Fruit fly (Drosophila melanogaster): ENCODE results near the gene eIF1A.

Gene eIF1A

DNA sequence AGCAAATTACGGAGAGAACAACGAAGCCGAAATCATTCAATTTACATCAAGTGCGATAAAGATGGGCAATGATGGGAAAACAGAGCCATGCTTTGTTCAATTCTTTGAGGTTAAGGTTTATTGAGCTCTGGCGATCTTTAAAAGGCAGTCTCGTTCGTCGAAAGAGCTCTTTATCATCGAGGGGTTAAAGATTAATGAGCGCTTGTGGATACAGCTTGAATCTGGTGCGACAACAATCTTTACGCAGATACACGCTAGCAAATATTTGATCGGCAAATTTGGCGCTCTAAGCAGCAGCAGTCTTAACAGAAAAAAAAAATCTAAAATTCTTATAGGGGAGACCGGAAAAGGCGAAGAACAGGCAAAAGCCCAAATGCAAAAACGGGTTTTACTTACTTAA lies 21.6 kb downstream of the eIF1A start (continued):
- TF ChIP-seq gce (GFP tag; IDR thresholded peaks at IDR 0.05) (no peak), Myb (GFP tag; optimal IDR thresholded peaks at IDR 0.05) (no peak), CG1647 (GFP tag; optimal IDR thresholded peaks at IDR 0.05) (no peak), Dref (GFP tag; IDR thresholded peaks at IDR 0.05) (no peak), CG15269 (tag; optimal IDR thresholded peaks at IDR 0.05) (peak; percentile 12), CG12071 (GFP tag; optimal IDR thresholded peaks at IDR 0.05) (peak; percentile 10), cad (GFP tag; optimal IDR thresholded peaks at IDR 0.05) (no peak), CG3995 (GFP tag; optimal IDR thresholded peaks at IDR 0.05) (no peak), sqz (GFP tag; optimal IDR thresholded peaks at IDR 0.05) (no peak), sob (GFP tag; IDR thresholded peaks at IDR 0.05) (no peak; the same call in 1 of the 2 replicates), ATbp (GFP tag; optimal IDR thresholded peaks at IDR 0.05) (no peak), CG13296 (GFP tag; optimal IDR thresholded peaks at IDR 0.05) (peak; percentile 44), CG10321 (GFP tag; IDR thresholded peaks at IDR 0.05) (no peak), tgo (GFP tag; IDR thresholded peaks at IDR 0.05) (no peak), sens-2 (GFP tag; IDR thresholded peaks at IDR 0.05) (no peak), Kr (GFP tag; optimal IDR thresholded peaks at IDR 0.05) (no peak), her (GFP tag; optimal IDR thresholded peaks at IDR 0.05) (peak; percentile 3), YL-1 (GFP tag; optimal IDR thresholded peaks at IDR 0.05) (no peak), pum (GFP tag; optimal IDR thresholded peaks at IDR 0.05) (no peak), CG15514 (GFP tag; optimal IDR thresholded peaks at IDR 0.05) (peak; percentile 51), bcd (GFP tag; optimal IDR thresholded peaks at IDR 0.05) (no peak), dati (GFP tag; IDR thresholded peaks at IDR 0.05) (no peak), CG31224 (GFP tag; IDR thresholded peaks at IDR 0.05) (no peak), jing (GFP tag; optimal IDR thresholded peaks at IDR 0.05) (no peak), CG6654 (GFP tag; optimal IDR thresholded peaks at IDR 0.05) (no peak), Stat92E (GFP tag; optimal IDR thresholded peaks at IDR 0.05) (no peak), CG13287 (GFP tag; IDR thresholded peaks at IDR 0.05; ENCODE audit: partially characterized antibody) (no peak), CG17359 (tag; optimal IDR thresholded peaks at IDR 0.05) (no peak), CG6254 (GFP tag; optimal IDR thresholded peaks at IDR 0.05) (no peak)

DNA sequence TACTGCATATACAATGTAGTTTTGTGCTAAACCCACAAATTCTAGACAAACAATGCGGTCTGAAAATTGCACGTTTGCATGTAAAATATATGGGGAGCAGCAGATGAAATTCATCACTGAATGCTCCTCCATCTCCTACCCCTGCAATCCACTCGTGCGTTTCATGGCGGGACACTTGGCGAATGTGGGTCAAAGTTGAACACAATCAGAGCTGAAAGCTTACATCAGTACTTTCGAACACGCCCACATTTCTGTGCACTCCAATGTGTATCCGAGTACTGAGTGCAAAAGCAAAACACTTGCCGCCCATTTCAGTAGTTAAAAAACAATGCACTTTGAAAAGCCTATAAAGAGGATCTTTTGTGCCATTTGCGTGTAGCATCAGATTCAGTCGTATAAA lies 22.3 kb downstream of the eIF1A start:
- TF ChIP-seq CG4730 (GFP tag; IDR thresholded peaks at IDR 0.05) = no peak
- no peak for TF ChIP-seq NC2β (GFP tag; optimal IDR thresholded peaks at IDR 0.05)
- TF ChIP-seq pb (GFP tag; optimal IDR thresholded peaks at IDR 0.05) = no peak
- TF ChIP-seq CG9727 (GFP tag; optimal IDR thresholded peaks at IDR 0.05) = no peak
- no peak for TF ChIP-seq nmo (GFP tag; optimal IDR thresholded peaks at IDR 0.05)
- no peak for TF ChIP-seq gcm2 (GFP tag; optimal IDR thresholded peaks at IDR 0.05)
- no peak for TF ChIP-seq CG7786 (GFP tag; optimal IDR thresholded peaks at IDR 0.05)
- 0 out of 3 replicates have a peak, but pooled peaks have one; percentile 42 for TF ChIP-seq hb (GFP tag; IDR thresholded peaks at IDR 0.05; ENCODE audit: partially characterized antibody)
- TF ChIP-seq Xbp1 (GFP tag; optimal IDR thresholded peaks at IDR 0.05) = no peak
- no peak for TF ChIP-seq Tbp (GFP tag; optimal IDR thresholded peaks at IDR 0.05)
- TF ChIP-seq ac (GFP tag; optimal IDR thresholded peaks at IDR 0.05) = no peak
- TF ChIP-seq Med (GFP tag) = peak; percentile 14
- no peak for TF ChIP-seq CG10147 (GFP tag; optimal IDR thresholded peaks at IDR 0.05)
- TF ChIP-seq Dfd (GFP tag; optimal IDR thresholded peaks at IDR 0.05) = no peak
- no peak for TF ChIP-seq CG13894 (tag; optimal IDR thresholded peaks at IDR 0.05)
- TF ChIP-seq Hr78 (GFP tag; optimal IDR thresholded peaks at IDR 0.05) = peak in 1 of 2 experiments; percentile 74
- no peak for TF ChIP-seq B-H2 (GFP tag; optimal IDR thresholded peaks at IDR 0.05)
- no peak for TF ChIP-seq pnt (GFP tag; optimal IDR thresholded peaks at IDR 0.05)
- TF ChIP-seq Blimp-1 (GFP tag; optimal IDR thresholded peaks at IDR 0.05) = no peak
- TF ChIP-seq HLH3B (GFP tag; IDR thresholded peaks at IDR 0.05) = no peak
- no peak for TF ChIP-seq nerfin-2 (GFP tag; IDR thresholded peaks at IDR 0.05; ENCODE audit: partially characterized antibody)
- no peak for TF ChIP-seq odd (GFP tag; optimal IDR thresholded peaks at IDR 0.05)
- TF ChIP-seq ara (GFP tag; IDR thresholded peaks at IDR 0.05) = no peak
- TF ChIP-seq tap (tag; optimal IDR thresholded peaks at IDR 0.05) = no peak
